Worm (Caenorhabditis elegans): ENCODE results near the gene cash-1.
"Not testable (repeated sequence)": the region's sequence is repeated elsewhere in the genome, so short reads cannot be mapped to it uniquely, and the experiment has no call there.

The cash-1 gene

DNA sequence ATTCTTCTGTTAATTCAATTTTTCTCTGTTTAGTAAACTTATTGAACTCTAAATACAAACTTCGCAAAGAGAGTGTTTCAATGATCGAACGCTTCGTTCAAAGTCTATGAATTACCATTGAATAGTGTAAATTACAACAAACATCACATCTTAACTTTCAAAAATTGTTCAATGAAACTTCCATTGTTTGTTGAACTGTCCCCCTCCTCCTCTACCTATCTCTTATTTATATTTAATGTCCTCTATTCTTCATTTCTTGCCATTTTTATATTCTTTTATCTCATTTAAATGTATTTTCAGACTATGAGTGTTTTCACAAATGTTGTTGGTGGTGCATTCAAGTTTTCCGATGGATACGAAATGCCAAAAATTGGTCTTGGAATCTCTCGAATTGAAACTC is 22.9 kb upstream of the cash-1 start, which contains the start of gene K07C5.2:
K07C5.2 (plus strand) TSS at position 301 of the 400 bp plus-strand sequence.
- TF ChIP-seq zfp-3 (GFP tag; conservative IDR thresholded peaks at IDR 0.05) (no peak), lir-3 (tag; optimal IDR thresholded peaks at IDR 0.05) (no peak), ZK546.5 (tag; optimal IDR thresholded peaks at IDR 0.05) (no peak), F26F4.8 (GFP tag; conservative IDR thresholded peaks at IDR 0.05) (no peak), daf-16 (GFP tag; optimal IDR thresholded peaks at IDR 0.05) (no peak), daf-16 (tag; optimal IDR thresholded peaks at IDR 0.05) (no peak), nhr-6 (tag; optimal IDR thresholded peaks at IDR 0.05) (no peak), sdz-12 (GFP tag; optimal IDR thresholded peaks at IDR 0.05) (no peak), nhr-10 (tag; optimal IDR thresholded peaks at IDR 0.05) (no peak), daf-12 (tag; optimal IDR thresholded peaks at IDR 0.05) (no peak), dpl-1 (GFP tag; optimal IDR thresholded peaks at IDR 0.05) (no peak), dmd-8 (GFP tag; IDR thresholded peaks at IDR 0.05) (no peak), spr-1 (tag; optimal IDR thresholded peaks at IDR 0.05) (no peak), lin-29 (GFP tag; IDR thresholded peaks at IDR 0.05) (no peak), pha-4 (GFP tag; IDR thresholded peaks at IDR 0.05) (no peak), pha-4 (tag; optimal IDR thresholded peaks at IDR 0.05) (no peak), aly-2 (tag; optimal IDR thresholded peaks at IDR 0.05) (no peak), cey-2 (tag; optimal IDR thresholded peaks at IDR 0.05; ENCODE audit: borderline replicate concordance, insufficient read depth) (no peak), nhr-25 (tag; optimal IDR thresholded peaks at IDR 0.05; ENCODE audit: borderline replicate concordance, insufficient read depth) (no peak), unc-130 (GFP tag; optimal IDR thresholded peaks at IDR 0.05) (no peak), egl-27 (tag; optimal IDR thresholded peaks at IDR 0.05) (no peak), nhr-42 (GFP tag; IDR thresholded peaks at IDR 0.05) (no peak)

- TF ChIP-seq arid-1 (GFP tag; conservative IDR thresholded peaks at IDR 0.05): peak; percentile 89
- peak; percentile 54 for TF ChIP-seq mxl-3 (GFP tag; optimal IDR thresholded peaks at IDR 0.05)
- TF ChIP-seq spr-1 (tag; optimal IDR thresholded peaks at IDR 0.05): peak; percentile 71
- TF ChIP-seq vab-7 (GFP tag; IDR thresholded peaks at IDR 0.05): peak; percentile 78
- TF ChIP-seq hif-1 (tag; optimal IDR thresholded peaks at IDR 0.05): peak; percentile 16 to 30
- TF ChIP-seq daf-16 (GFP tag; optimal IDR thresholded peaks at IDR 0.05): peak in 1 of 2 experiments; percentile 51
- TF ChIP-seq daf-16, pha-4 (tag; optimal IDR thresholded peaks at IDR 0.05): not testable (repeated sequence)
- TF ChIP-seq php-3 (GFP tag; IDR thresholded peaks at IDR 0.05): peak; percentile 91
- TF ChIP-seq aha-1 (tag): peak; percentile 93
- peak; percentile 86 for TF ChIP-seq nhr-102 (tag; optimal IDR thresholded peaks at IDR 0.05)
- peak; percentile 90 for TF ChIP-seq hmg-1.1 (GFP tag; IDR thresholded peaks at IDR 0.05)
- peak in 1 of 2 experiments; percentile 83; a peak in 1 of 4 replicates for TF ChIP-seq madf-5 (GFP tag; IDR thresholded peaks at IDR 0.05)
- TF ChIP-seq lin-1 (GFP tag; IDR thresholded peaks at IDR 0.05): peak; percentile 84
- TF ChIP-seq dve-1 (tag; optimal IDR thresholded peaks at IDR 0.05; ENCODE audit: insufficient read depth): peak; percentile 9
- 0 out of 2 replicates have a peak, but pooled peaks have one; percentile 11 for TF ChIP-seq Y105C5A.15 (GFP tag; IDR thresholded peaks at IDR 0.05)
- peak; percentile 74; the same call in 1 of the 2 replicates for TF ChIP-seq mxl-2 (GFP tag; conservative IDR thresholded peaks at IDR 0.05)
- TF ChIP-seq F37D6.2 (tag; optimal IDR thresholded peaks at IDR 0.05): peak; percentile 67
- TF ChIP-seq dpl-1 (GFP tag; optimal IDR thresholded peaks at IDR 0.05): peak; percentile 47
- peak; percentile 72; the same call in 1 of the 2 replicates for TF ChIP-seq daf-19 (GFP tag; conservative IDR thresholded peaks at IDR 0.05)
- peak; percentile 91 for TF ChIP-seq ctbp-1 (GFP tag; IDR thresholded peaks at IDR 0.05)
- TF ChIP-seq ceh-20 (GFP tag; IDR thresholded peaks at IDR 0.05): peak; percentile 95
- TF ChIP-seq egl-43 (GFP tag; IDR thresholded peaks at IDR 0.05): peak; percentile 94
- peak; percentile 94 for TF ChIP-seq Y75B8A.6 (GFP tag; IDR thresholded peaks at IDR 0.05)
- peak; percentile 54 for TF ChIP-seq spr-3 (GFP tag; optimal IDR thresholded peaks at IDR 0.05)
- peak; percentile 90 for TF ChIP-seq saeg-2 (GFP tag; IDR thresholded peaks at IDR 0.05)
- TF ChIP-seq nhr-41 (GFP tag; IDR thresholded peaks at IDR 0.05): peak; percentile 24; the same call in 1 of the 2 replicates
- TF ChIP-seq pha-4 (GFP tag; IDR thresholded peaks at IDR 0.05): peak; percentile 91
- TF ChIP-seq mdt-29 (GFP tag; IDR thresholded peaks at IDR 0.05): peak; percentile 89
- TF ChIP-seq hlh-11 (tag; optimal IDR thresholded peaks at IDR 0.05): peak; percentile 88
- peak; percentile 84 for TF ChIP-seq madf-9 (GFP tag; conservative IDR thresholded peaks at IDR 0.05)
- TF ChIP-seq lin-29 (GFP tag; IDR thresholded peaks at IDR 0.05): peak; percentile 92
- TF ChIP-seq snpc-1.2 (GFP tag; IDR thresholded peaks at IDR 0.05): peak; percentile 82
Measured at ce11 chrV:10341905-10342328, 20.1 kb upstream of the cash-1 start, which contains the start of gene K07C5.13. Gene K07C5.13, plus strand, starts transcription at chrV:10342055.
